Worm (Caenorhabditis elegans) whole organism, L4 larva: Measurements from ENCODE around the gene T06E6.15.

ENCODE experiments used
- F49E8.2 ChIP-seq: sonication (generic microtip); optimal IDR thresholded peaks from 2 replicates; lab custom pipeline; 2016; ENCODE audit warnings: missing compliant biosample characterization, mild to moderate bottlenecking, missing genetic modification characterization, borderline replicate concordance
- ceh-28 ChIP-seq: fragments of 150-350 bp; optimal IDR thresholded peaks from 2 replicates; lab custom pipeline; 2014; ENCODE audit warnings: missing biosample characterization, missing genetic modification reagents, missing genetic modification characterization
- ceh-44 ChIP-seq: fragments of 200-800 bp; sonication (Bioruptor generic); IDR thresholded peaks from 2 replicates; pipeline ENCODE4 v1.3.6; 2022; ENCODE audit warnings: missing genetic modification reagents, missing genetic modification characterization, missing compliant biosample characterization
- ceh-82 ChIP-seq: sonication (generic microtip); optimal IDR thresholded peaks from 2 replicates; lab custom pipeline; 2017; ENCODE audit warnings: missing biosample characterization, missing genetic modification characterization
- dpl-1 ChIP-seq: fragments of 150-350 bp; optimal IDR thresholded peaks from 2 replicates; lab custom pipeline; 2014; ENCODE audit warnings: missing biosample characterization, missing genetic modification reagents, missing genetic modification characterization
- hmg-1.1 ChIP-seq: fragments of 200-800 bp; sonication (Bioruptor generic); IDR thresholded peaks from 2 replicates; pipeline ENCODE4 v1.3.6; 2022; ENCODE audit warnings: missing genetic modification reagents, missing genetic modification characterization, missing compliant biosample characterization
- lin-15B ChIP-seq: fragments of 150-350 bp; sonication (generic microtip); optimal IDR thresholded peaks from 3 replicates; lab custom pipeline; 2014; ENCODE audit warnings: missing biosample characterization, missing genetic modification characterization
- mdl-1 ChIP-seq, 2 experiments: fragments of 150-350 bp in 1 of 2; sonication (generic microtip) in 1 of 2; optimal IDR thresholded peaks; 2 replicates each; lab custom pipeline; 2014 to 2017; ENCODE audit warnings: missing biosample characterization in 2 of 2, missing genetic modification characterization in 2 of 2
- nhr-11 ChIP-seq: fragments of 150-350 bp; optimal IDR thresholded peaks from 2 replicates; lab custom pipeline; 2014; ENCODE audit warnings: missing biosample characterization, missing genetic modification characterization
- vab-7 ChIP-seq: fragments of 200-800 bp; sonication (Bioruptor generic); IDR thresholded peaks from 2 replicates; pipeline ENCODE4 v1.3.6; 2022; ENCODE audit warnings: missing genetic modification reagents, missing genetic modification characterization, missing compliant biosample characterization
- ztf-11 ChIP-seq: fragments of 150-350 bp; optimal IDR thresholded peaks from 2 replicates; lab custom pipeline; 2014; ENCODE audit warnings: missing biosample characterization, missing genetic modification characterization

DNA sequence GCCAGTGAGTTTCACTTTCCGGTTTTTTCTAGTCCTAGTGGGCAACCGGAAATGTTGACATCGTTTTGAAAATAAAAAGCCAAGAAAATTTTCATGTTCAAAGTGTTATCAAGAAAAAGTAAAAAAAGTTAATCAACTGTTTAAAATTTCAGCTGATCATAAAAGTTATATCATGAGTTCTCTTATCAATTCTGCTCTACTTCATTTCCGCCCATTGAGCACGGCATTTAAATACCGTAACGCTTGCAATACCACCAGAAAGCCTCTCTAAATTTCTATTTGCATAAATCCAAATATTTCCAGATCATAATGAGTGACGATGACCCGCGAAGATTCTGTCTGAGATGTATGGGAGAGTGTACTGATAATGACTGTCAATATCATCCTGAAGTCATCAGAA lies 45.0 kb upstream of the T06E6.15 start, which contains the start of gene T26H5.9:
- TF ChIP-seq F49E8.2 (tag; lab: Kevin White, UChicago) (no peak), dpl-1 (GFP tag; lab: Kevin White, UChicago) (no peak), ceh-44 (GFP tag; lab: Robert Waterston, UW) (no peak), mdl-1 (tag; optimal IDR thresholded peaks at IDR 0.05; lab: Kevin White, UChicago) (no peak), ceh-28 (tag; lab: Kevin White, UChicago) (no peak), lin-15B (no peak), ztf-11 (tag; lab: Kevin White, UChicago) (no peak), hmg-1.1 (GFP tag; lab: Robert Waterston, UW) (no peak), ceh-82 (no peak), nhr-11 (tag; lab: Kevin White, UChicago) (no peak), vab-7 (GFP tag; lab: Robert Waterston, UW) (no peak)
